Fruit fly (Drosophila melanogaster): ENCODE data around the gene Orct.

Orct gene

DNA sequence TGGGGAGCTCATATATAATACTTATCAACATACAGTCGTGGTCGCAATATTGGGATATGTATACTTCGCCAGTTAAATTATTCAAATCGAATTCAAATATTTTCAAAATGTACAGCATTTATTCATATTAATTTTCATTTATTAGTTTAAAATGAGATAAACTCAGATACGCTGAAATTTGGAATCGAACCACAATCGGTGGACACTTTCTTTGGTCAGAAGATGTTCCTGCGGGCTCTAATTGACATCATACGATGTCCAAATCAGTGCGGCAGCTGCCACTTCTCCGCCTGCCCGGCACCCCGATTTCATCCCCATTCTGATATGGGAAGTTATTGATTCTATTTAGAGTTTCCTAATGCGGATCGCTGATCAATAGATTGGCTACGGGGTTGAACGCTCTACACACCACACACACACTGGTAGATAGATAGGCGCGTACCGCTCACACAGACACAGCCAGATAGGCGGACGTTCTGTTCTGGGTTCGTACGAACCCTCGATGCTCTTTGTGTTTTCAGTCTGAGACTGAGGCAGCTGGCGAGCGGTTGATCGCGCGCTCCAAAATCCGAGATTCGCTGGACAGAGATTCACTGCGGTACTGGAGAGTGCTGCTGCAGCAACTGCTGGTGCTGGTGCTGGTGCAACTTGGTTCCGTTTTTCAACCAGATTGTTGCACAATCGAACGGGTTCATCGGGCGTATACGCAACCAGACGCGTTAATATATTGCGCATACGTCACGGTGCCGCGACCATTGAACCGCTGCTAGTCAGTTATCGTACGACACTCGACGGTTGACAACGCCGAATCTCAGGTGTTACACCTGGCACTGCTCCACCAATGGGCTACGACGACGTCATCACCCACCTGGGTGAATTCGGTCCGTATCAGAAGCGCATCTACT is at the start of gene Orct (continued):
- peak; percentile 66 for TF ChIP-seq CG17359 (tag; optimal IDR thresholded peaks at IDR 0.05)
- TF ChIP-seq Sry-δ (GFP tag; optimal IDR thresholded peaks at IDR 0.05), result peak; percentile 13
- TF ChIP-seq dimm (GFP tag; IDR thresholded peaks at IDR 0.05), result no peak
- TF ChIP-seq CG11093 (GFP tag; IDR thresholded peaks at IDR 0.05), result no peak
- no peak for TF ChIP-seq CG13287 (GFP tag; IDR thresholded peaks at IDR 0.05; ENCODE audit: partially characterized antibody)
- no peak for TF ChIP-seq ash1 (GFP tag; optimal IDR thresholded peaks at IDR 0.05)
- TF ChIP-seq CG10979 (tag; optimal IDR thresholded peaks at IDR 0.05), result peak; percentile 41
- TF ChIP-seq eve (GFP tag; optimal IDR thresholded peaks at IDR 0.05), result no peak
- TF ChIP-seq Hey (tag; optimal IDR thresholded peaks at IDR 0.05), result peak; percentile 63
- TF ChIP-seq Adf1 (GFP tag; IDR thresholded peaks at IDR 0.05), result peak; percentile 45; the same call in 1 of the 2 replicates
- peak; percentile 54; the same call in 1 of the 4 replicates for TF ChIP-seq Gug (GFP tag; IDR thresholded peaks at IDR 0.05)
- peak; percentile 76 for TF ChIP-seq CG9215 (GFP tag; IDR thresholded peaks at IDR 0.05)
- TF ChIP-seq h (optimal IDR thresholded peaks at IDR 0.05), result no peak
- peak; percentile 25 for TF ChIP-seq CG1647 (GFP tag; optimal IDR thresholded peaks at IDR 0.05)
- peak; percentile 45 for TF ChIP-seq twi (tag; optimal IDR thresholded peaks at IDR 0.05)
- TF ChIP-seq ap (GFP tag; IDR thresholded peaks at IDR 0.05), result no peak
- TF ChIP-seq CG30431 (GFP tag; optimal IDR thresholded peaks at IDR 0.05), result peak; percentile 40
- TF ChIP-seq CG2120 (GFP tag; optimal IDR thresholded peaks at IDR 0.05), result peak; percentile 92
- peak; percentile 62; the same call in 1 of the 2 replicates for TF ChIP-seq vvl (GFP tag; IDR thresholded peaks at IDR 0.05)
- peak; percentile 62 for TF ChIP-seq fd96Cb (tag; optimal IDR thresholded peaks at IDR 0.05)
- no peak for TF ChIP-seq nerfin-2 (GFP tag; IDR thresholded peaks at IDR 0.05; ENCODE audit: partially characterized antibody)
- peak; percentile 65 for TF ChIP-seq fu2 (GFP tag; optimal IDR thresholded peaks at IDR 0.05)
- TF ChIP-seq hkb (optimal IDR thresholded peaks at IDR 0.05), result no peak
- peak; percentile 64 for TF ChIP-seq hkb (GFP tag; IDR thresholded peaks at IDR 0.05)
- peak; percentile 2 for TF ChIP-seq crc (GFP tag; optimal IDR thresholded peaks at IDR 0.05)
- TF ChIP-seq br (optimal IDR thresholded peaks at IDR 0.05), result no peak
- peak; percentile 75 for TF ChIP-seq NfI (GFP tag; optimal IDR thresholded peaks at IDR 0.05)
- TF ChIP-seq Dek (tag; optimal IDR thresholded peaks at IDR 0.05), result peak; percentile 78
- TF ChIP-seq CG30020 (tag; optimal IDR thresholded peaks at IDR 0.05), result peak; percentile 27
- TF ChIP-seq HmgD (GFP tag; optimal IDR thresholded peaks at IDR 0.05), result no peak
- peak; percentile 52 for TF ChIP-seq CG10267 (tag; optimal IDR thresholded peaks at IDR 0.05)
- TF ChIP-seq CG10147 (GFP tag; optimal IDR thresholded peaks at IDR 0.05), result peak; percentile 86
- TF ChIP-seq CG43689 (GFP tag; IDR thresholded peaks at IDR 0.05), result 0 out of 2 replicates have a peak, but pooled peaks have one; percentile 24
- no peak for TF ChIP-seq danr (GFP tag; IDR thresholded peaks at IDR 0.05)
- TF ChIP-seq Antp (GFP tag; optimal IDR thresholded peaks at IDR 0.05), result peak; percentile 58
- TF ChIP-seq CG10654 (GFP tag; optimal IDR thresholded peaks at IDR 0.05), result peak; percentile 27
- 0 out of 2 replicates have a peak, but pooled peaks have one; percentile 30 for TF ChIP-seq ara (GFP tag; IDR thresholded peaks at IDR 0.05)
- no peak for TF ChIP-seq CG14965 (GFP tag; optimal IDR thresholded peaks at IDR 0.05; ENCODE audit: borderline replicate concordance)
- peak; percentile 38 for TF ChIP-seq CG1602 (GFP tag; optimal IDR thresholded peaks at IDR 0.05)
- no peak for TF ChIP-seq CG1792 (GFP tag; optimal IDR thresholded peaks at IDR 0.05)
- TF ChIP-seq CG2202 (tag; optimal IDR thresholded peaks at IDR 0.05), result no peak
- peak; percentile 2 for TF ChIP-seq CG31388 (GFP tag; optimal IDR thresholded peaks at IDR 0.05)
- peak; percentile 71 for TF ChIP-seq exex (tag; optimal IDR thresholded peaks at IDR 0.05)
- TF ChIP-seq org-1 (GFP tag; optimal IDR thresholded peaks at IDR 0.05), result peak; percentile 80
- no peak for TF ChIP-seq unc-4 (GFP tag; IDR thresholded peaks at IDR 0.05; ENCODE audit: partially characterized antibody)
- peak; percentile 70 for TF ChIP-seq Sox102F (GFP tag; optimal IDR thresholded peaks at IDR 0.05)
- peak; percentile 34; the same call in 1 of the 2 replicates for TF ChIP-seq CG11696 (GFP tag; IDR thresholded peaks at IDR 0.05)
- TF ChIP-seq Gsc (GFP tag; IDR thresholded peaks at IDR 0.05), result no peak
- TF ChIP-seq croc (GFP tag; conservative IDR thresholded peaks at IDR 0.05), result no peak
- TF ChIP-seq zen2 (GFP tag; IDR thresholded peaks at IDR 0.05; ENCODE audit: partially characterized antibody), result no peak
